Fruit fly (Drosophila melanogaster) whole organism, embryonic: ENCODE results near the gene boil.

Experiments
- BEAF-32 ChIP-seq: fragments of 200-800 bp; sonication (Bioruptor generic); optimal IDR thresholded peaks from 3 replicates; lab custom pipeline; 2017; ENCODE audit warnings: missing biosample characterization, missing genetic modification characterization, mild to moderate bottlenecking, moderate library complexity, missing genetic modification reagents
- C15 ChIP-seq: fragments of 200-800 bp; sonication (Bioruptor generic); IDR thresholded peaks from 3 replicates; pipeline ENCODE4 v1.3.6; 2022; ENCODE audit warnings: missing biosample characterization, missing genetic modification characterization
- CG10209 ChIP-seq: fragments of 200-800 bp; sonication (Bioruptor generic); optimal IDR thresholded peaks from 3 replicates; lab custom pipeline; 2017; ENCODE audit warnings: missing biosample characterization, mild to moderate bottlenecking, missing genetic modification characterization, missing genetic modification reagents
- CG10267 ChIP-seq: fragments of 200-800 bp; sonication (Bioruptor generic); optimal IDR thresholded peaks from 2 replicates; lab custom pipeline; 2018; ENCODE audit warnings: missing biosample characterization, mild to moderate bottlenecking, missing genetic modification characterization, moderate library complexity
- CG10462 ChIP-seq: fragments of 200-800 bp; sonication (Bioruptor generic); optimal IDR thresholded peaks from 2 replicates; lab custom pipeline; 2016; ENCODE audit warnings: missing biosample characterization, missing genetic modification characterization
- CG11093 ChIP-seq: fragments of 200-800 bp; sonication (Bioruptor generic); IDR thresholded peaks from 3 replicates; pipeline ENCODE4 v1.3.6; 2022; ENCODE audit warnings: missing biosample characterization, missing genetic modification characterization
- CG11456 ChIP-seq: fragments of 200-800 bp; sonication (Bioruptor generic); IDR thresholded peaks from 3 replicates; pipeline ENCODE4 v1.3.6; 2022; ENCODE audit warnings: missing biosample characterization, missing genetic modification characterization
- CG11560 ChIP-seq: fragments of 200-800 bp; sonication (Bioruptor generic); IDR thresholded peaks from 3 replicates; pipeline ENCODE4 v1.3.6; 2022; ENCODE audit warnings: missing biosample characterization, missing genetic modification characterization
- CG11723 ChIP-seq: fragments of 200-800 bp; sonication (Bioruptor generic); optimal IDR thresholded peaks from 2 replicates; lab custom pipeline; 2017; ENCODE audit warnings: missing biosample characterization, mild to moderate bottlenecking, missing genetic modification characterization
- CG12391 ChIP-seq: fragments of 200-800 bp; sonication (Bioruptor generic); optimal IDR thresholded peaks from 3 replicates; lab custom pipeline; 2018; ENCODE audit warnings: missing biosample characterization, mild to moderate bottlenecking, missing genetic modification characterization, moderate library complexity
- CG14014 ChIP-seq: fragments of 200-800 bp; sonication (Bioruptor generic); IDR thresholded peaks from 2 replicates; pipeline ENCODE4 v1.3.6; 2022; ENCODE audit warnings: missing biosample characterization, missing genetic modification characterization
- CG14710 ChIP-seq: fragments of 200-800 bp; sonication (Bioruptor generic); optimal IDR thresholded peaks from 3 replicates; lab custom pipeline; 2019; ENCODE audit warnings: missing biosample characterization, mild to moderate bottlenecking, missing genetic modification characterization, moderate library complexity
- CG15269 ChIP-seq: fragments of 200-800 bp; sonication (Bioruptor generic); optimal IDR thresholded peaks from 2 replicates; lab custom pipeline; 2018; ENCODE audit warnings: missing biosample characterization, mild to moderate bottlenecking, missing genetic modification characterization, moderate library complexity
- CG1647 ChIP-seq: fragments of 200-800 bp; sonication (Bioruptor generic); optimal IDR thresholded peaks from 3 replicates; lab custom pipeline; 2016; ENCODE audit warnings: missing biosample characterization, missing genetic modification characterization
- CG2116 ChIP-seq: fragments of 200-800 bp; sonication (Bioruptor generic); optimal IDR thresholded peaks from 3 replicates; lab custom pipeline; 2018; ENCODE audit warnings: missing biosample characterization, mild to moderate bottlenecking, missing genetic modification characterization
- CG34224 ChIP-seq: fragments of 200-800 bp; sonication (Bioruptor generic); IDR thresholded peaks from 3 replicates; pipeline ENCODE4 v1.3.6; 2022; ENCODE audit warnings: missing biosample characterization, missing genetic modification characterization; ENCODE audit not compliant: partially characterized antibody
- CG4707 ChIP-seq: fragments of 200-800 bp; sonication (Bioruptor generic); optimal IDR thresholded peaks from 2 replicates; lab custom pipeline; 2018; ENCODE audit warnings: missing biosample characterization, mild to moderate bottlenecking, missing genetic modification characterization, moderate library complexity
- CG5245 ChIP-seq: fragments of 200-800 bp; sonication (Bioruptor generic); optimal IDR thresholded peaks from 3 replicates; lab custom pipeline; 2016; ENCODE audit warnings: missing biosample characterization, missing genetic modification characterization
- CG7556 ChIP-seq: fragments of 200-800 bp; sonication (Bioruptor generic); optimal IDR thresholded peaks from 2 replicates; lab custom pipeline; 2017; ENCODE audit warnings: missing biosample characterization, mild to moderate bottlenecking, missing genetic modification characterization
- CG7786 ChIP-seq: fragments of 200-800 bp; sonication (Bioruptor generic); optimal IDR thresholded peaks from 2 replicates; lab custom pipeline; 2016; ENCODE audit warnings: missing biosample characterization, missing genetic modification characterization
- CG7839 ChIP-seq: fragments of 200-800 bp; sonication (Bioruptor generic); optimal IDR thresholded peaks from 3 replicates; lab custom pipeline; 2018; ENCODE audit warnings: missing biosample characterization, mild to moderate bottlenecking, missing genetic modification characterization, moderate library complexity
- CG7928 ChIP-seq: fragments of 200-800 bp; sonication (Bioruptor generic); optimal IDR thresholded peaks from 2 replicates; lab custom pipeline; 2017; ENCODE audit warnings: missing biosample characterization, mild to moderate bottlenecking, missing genetic modification characterization
- Deaf1 ChIP-seq: fragments of 200-800 bp; optimal IDR thresholded peaks from 3 replicates; lab custom pipeline; 2019; ENCODE audit warnings: missing biosample characterization, mild to moderate bottlenecking, missing genetic modification characterization, moderate library complexity
- Drgx ChIP-seq: fragments of 200-800 bp; sonication (Bioruptor generic); IDR thresholded peaks from 2 replicates; pipeline ENCODE4 v1.3.6; 2022; ENCODE audit warnings: missing biosample characterization, missing genetic modification characterization
- Fer3 ChIP-seq: fragments of 200-800 bp; sonication (Bioruptor generic); optimal IDR thresholded peaks from 2 replicates; lab custom pipeline; 2018; ENCODE audit warnings: missing biosample characterization, mild to moderate bottlenecking, missing genetic modification characterization, moderate library complexity
- Lhr ChIP-seq: fragments of 200-800 bp; sonication (Bioruptor generic); optimal IDR thresholded peaks from 3 replicates; lab custom pipeline; 2017; ENCODE audit warnings: mild to moderate bottlenecking, missing biosample characterization, missing genetic modification reagents, missing genetic modification characterization
- Mad ChIP-seq: fragments of 200-800 bp; sonication (Bioruptor generic); optimal IDR thresholded peaks from 2 replicates; lab custom pipeline; 2016; ENCODE audit warnings: missing biosample characterization, missing genetic modification characterization
- Myb ChIP-seq: fragments of 200-800 bp; sonication (Bioruptor generic); optimal IDR thresholded peaks from 2 replicates; lab custom pipeline; 2016; ENCODE audit warnings: missing biosample characterization, missing genetic modification characterization
- Nf-YC ChIP-seq: fragments of 200-800 bp; optimal IDR thresholded peaks from 3 replicates; lab custom pipeline; 2019; ENCODE audit warnings: missing biosample characterization, mild to moderate bottlenecking, missing genetic modification characterization, moderate library complexity
- PHDP ChIP-seq: fragments of 200-800 bp; sonication (Bioruptor generic); optimal IDR thresholded peaks from 3 replicates; lab custom pipeline; 2018; ENCODE audit warnings: missing biosample characterization, mild to moderate bottlenecking, missing genetic modification characterization, moderate library complexity
- Tbp ChIP-seq: fragments of >200 bp; optimal IDR thresholded peaks from 2 replicates; lab custom pipeline; 2018; ENCODE audit warnings: missing biosample characterization, missing genetic modification characterization
- abd-A ChIP-seq: fragments of 200-800 bp; sonication (Bioruptor generic); optimal IDR thresholded peaks from 3 replicates; lab custom pipeline; 2019; ENCODE audit warnings: missing biosample characterization, mild to moderate bottlenecking, missing genetic modification characterization, moderate library complexity
- ase ChIP-seq: fragments of 200-800 bp; sonication (Bioruptor generic); IDR thresholded peaks from 3 replicates; pipeline ENCODE4 v1.3.6; 2022; ENCODE audit warnings: missing biosample characterization, missing genetic modification characterization
- cad ChIP-seq: fragments of >200 bp; optimal IDR thresholded peaks from 2 replicates; lab custom pipeline; 2017; ENCODE audit warnings: missing biosample characterization, missing genetic modification characterization
- da ChIP-seq: fragments of 200-800 bp; sonication (Bioruptor generic); optimal IDR thresholded peaks from 2 replicates; lab custom pipeline; 2016; ENCODE audit warnings: missing biosample characterization, missing genetic modification characterization
- danr ChIP-seq: fragments of 200-800 bp; sonication (Bioruptor generic); IDR thresholded peaks from 2 replicates; pipeline ENCODE4 v1.3.6; 2022; ENCODE audit warnings: missing biosample characterization, missing genetic modification characterization
- dmrt99B ChIP-seq: fragments of 200-800 bp; sonication (Bioruptor generic); optimal IDR thresholded peaks from 2 replicates; lab custom pipeline; 2018; ENCODE audit warnings: missing biosample characterization, mild to moderate bottlenecking, missing genetic modification characterization, moderate library complexity
- dpn ChIP-seq, 2 experiments: fragments of 200-800 bp; sonication (Bioruptor generic); optimal IDR thresholded peaks; 3 replicates each; lab custom pipeline; 2016; ENCODE audit warnings: missing biosample characterization in 2 of 2, missing genetic modification characterization in 2 of 2
- eve ChIP-seq, 2 experiments: fragments of >200 bp; optimal IDR thresholded peaks; 2 replicates each; lab custom pipeline; 2017; ENCODE audit warnings: missing biosample characterization in 2 of 2, missing genetic modification characterization in 2 of 2
- grn ChIP-seq: fragments of 200-800 bp; sonication (Bioruptor generic); optimal IDR thresholded peaks from 3 replicates; lab custom pipeline; 2017; ENCODE audit warnings: missing biosample characterization, missing genetic modification characterization
- gro ChIP-seq: fragments of 200-800 bp; sonication (Bioruptor generic); optimal IDR thresholded peaks from 2 replicates; lab custom pipeline; 2016; ENCODE audit warnings: missing biosample characterization, missing genetic modification characterization
- gsb-n ChIP-seq: fragments of 200-800 bp; sonication (Bioruptor generic); optimal IDR thresholded peaks from 3 replicates; lab custom pipeline; 2018; ENCODE audit warnings: missing biosample characterization, mild to moderate bottlenecking, missing genetic modification characterization
- ham ChIP-seq: fragments of 200-800 bp; sonication (Bioruptor generic); IDR thresholded peaks from 2 replicates; pipeline ENCODE4 v1.3.6; 2022; ENCODE audit warnings: missing biosample characterization, missing genetic modification characterization
- hth ChIP-seq: fragments of >200 bp; optimal IDR thresholded peaks from 2 replicates; lab custom pipeline; 2017; ENCODE audit warnings: inconsistent platforms
- mam ChIP-seq: fragments of 200-800 bp; sonication (Bioruptor generic); optimal IDR thresholded peaks from 3 replicates; lab custom pipeline; 2016; ENCODE audit warnings: missing biosample characterization, missing genetic modification characterization
- pita ChIP-seq: fragments of 200-800 bp; sonication (Bioruptor generic); optimal IDR thresholded peaks from 2 replicates; lab custom pipeline; 2017; ENCODE audit warnings: missing biosample characterization, mild to moderate bottlenecking, missing genetic modification characterization
- prd ChIP-seq, 3 experiments: fragments of >200 bp in 2 of 3; fragments of 200-800 bp in 1 of 3; sonication (Bioruptor generic) in 1 of 3; optimal IDR thresholded peaks in 2 of 3; IDR thresholded peaks in 1 of 3; 2 replicates in 2 of 3; 3 replicates in 1 of 3; pipeline versions ENCODE4 v1.3.6 to Lab custom; 2017 to 2022; ENCODE audit warnings: missing biosample characterization in 1 of 3, missing genetic modification characterization in 1 of 3
- ranshi ChIP-seq: fragments of 200-800 bp; sonication (Bioruptor generic); IDR thresholded peaks from 2 replicates; pipeline ENCODE4 v1.3.6; 2022; ENCODE audit warnings: missing biosample characterization, missing genetic modification characterization
- rib ChIP-seq: fragments of 200-800 bp; sonication (Bioruptor generic); IDR thresholded peaks from 2 replicates; pipeline ENCODE4 v1.3.6; 2022; ENCODE audit warnings: missing biosample characterization, missing genetic modification characterization
- sens ChIP-seq: fragments of 200-800 bp; sonication (Bioruptor generic); peaks from one replicate; lab custom pipeline; 2016; ENCODE audit warnings: missing biosample characterization, missing genetic modification characterization
- sens-2 ChIP-seq: fragments of 200-800 bp; sonication (Bioruptor generic); IDR thresholded peaks from 2 replicates; pipeline ENCODE4 v1.3.6; 2022; ENCODE audit warnings: missing biosample characterization, missing genetic modification characterization
- tio ChIP-seq: fragments of 200-800 bp; sonication (Bioruptor generic); optimal IDR thresholded peaks from 2 replicates; lab custom pipeline; 2017; ENCODE audit warnings: missing biosample characterization, missing genetic modification characterization, inconsistent platforms

boil gene

DNA sequence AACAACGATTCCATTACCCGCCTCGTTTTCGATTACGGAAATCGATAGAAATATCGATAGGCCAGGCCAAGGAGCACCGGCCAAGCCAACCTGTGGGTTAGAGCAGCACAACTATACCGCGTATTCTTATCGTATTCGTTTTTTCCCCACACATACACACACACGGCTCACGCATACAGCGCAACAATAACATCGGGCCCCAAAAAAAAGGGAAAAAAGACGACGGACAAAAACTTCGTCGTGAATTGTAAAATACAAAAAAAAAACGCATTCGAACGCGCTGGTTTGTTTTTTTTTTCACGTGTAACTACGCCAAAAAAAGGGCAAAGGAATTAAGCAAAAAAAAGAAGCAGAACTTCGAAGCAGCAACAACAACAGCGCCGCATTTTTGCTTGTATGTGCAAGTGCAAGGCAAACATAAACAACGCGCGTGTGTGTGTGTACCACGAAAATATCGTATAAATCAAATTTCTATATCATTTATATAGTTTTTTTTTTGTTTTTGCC, 33.5 kb downstream of the boil start, which contains the start of gene CG32772 (continued):
- TF ChIP-seq Deaf1 (peak; percentile 92), danr (GFP tag; lab: Robert Waterston, UW) (no peak), Fer3 (no peak), CG1647 (GFP tag; lab: Kevin White, UChicago) (no peak), CG11456 (GFP tag; lab: Robert Waterston, UW) (no peak), rib (GFP tag; lab: Robert Waterston, UW) (no peak), Tbp (no peak), da (GFP tag; lab: Kevin White, UChicago) (no peak), ase (GFP tag; lab: Robert Waterston, UW) (no peak), ham (GFP tag; lab: Robert Waterston, UW) (no peak), hth (lab: Kevin White, UChicago) (no peak), Lhr (GFP tag; lab: Kevin White, UChicago) (no peak), CG7839 (no peak), dpn (GFP tag; optimal IDR thresholded peaks at IDR 0.05; lab: Kevin White, UChicago) (no peak), gro (peak; percentile 1), Drgx (GFP tag; lab: Robert Waterston, UW) (peak; percentile 97), sens-2 (GFP tag; lab: Robert Waterston, UW) (no peak), CG14710 (peak; percentile 12), cad (GFP tag; lab: Kevin White, UChicago) (no peak), CG11723 (GFP tag; lab: Kevin White, UChicago) (no peak), eve (GFP tag; optimal IDR thresholded peaks at IDR 0.05; lab: Kevin White, UChicago) (no peak), CG7556 (GFP tag; lab: Kevin White, UChicago) (no peak), abd-A (peak; percentile 10), Nf-YC (peak; percentile 33), gsb-n (no peak), Myb (no peak), CG7928 (no peak), Mad (GFP tag; lab: Kevin White, UChicago) (no peak), CG12391 (tag; lab: Kevin White, UChicago) (no peak), CG10267 (tag; lab: Kevin White, UChicago) (peak; percentile 7), CG4707 (GFP tag; lab: Kevin White, UChicago) (no peak), dmrt99B (no peak), prd (optimal IDR thresholded peaks at IDR 0.05; lab: Kevin White, UChicago) (no peak), prd (GFP tag; IDR thresholded peaks at IDR 0.05; lab: Robert Waterston, UW) (no peak), CG11093 (GFP tag; lab: Robert Waterston, UW) (no peak), CG2116 (peak; percentile 63), BEAF-32 (GFP tag; lab: Kevin White, UChicago) (peak; percentile 73), C15 (no peak), ranshi (GFP tag; lab: Robert Waterston, UW) (no peak), sens (GFP tag; lab: Kevin White, UChicago) (peak; percentile 86), CG14014 (no peak), tio (no peak), CG7786 (GFP tag; lab: Kevin White, UChicago) (no peak), CG15269 (tag; lab: Kevin White, UChicago) (no peak), CG34224 (peak; percentile 81), mam (GFP tag; lab: Kevin White, UChicago) (no peak), PHDP (tag; lab: Kevin White, UChicago) (no peak), pita (GFP tag; lab: Kevin White, UChicago) (no peak), grn (GFP tag; lab: Kevin White, UChicago) (no peak), CG10209 (no peak), CG10462 (GFP tag; lab: Kevin White, UChicago) (no peak), CG11560 (tag; lab: Robert Waterston, UW) (no peak), CG5245 (GFP tag; lab: Kevin White, UChicago) (no peak)
